Fruit fly (Drosophila melanogaster) whole organism, embryonic: ENCODE measurements around the gene CG3119.

Experiments
- C15 ChIP-seq: fragments of 200-800 bp; sonication (Bioruptor generic); IDR thresholded peaks from 3 replicates; pipeline ENCODE4 v1.3.6; 2022; ENCODE audit warnings: missing biosample characterization, missing genetic modification characterization
- CG11456 ChIP-seq: fragments of 200-800 bp; sonication (Bioruptor generic); IDR thresholded peaks from 3 replicates; pipeline ENCODE4 v1.3.6; 2022; ENCODE audit warnings: missing biosample characterization, missing genetic modification characterization
- CG11696 ChIP-seq: fragments of 200-800 bp; sonication (Bioruptor generic); IDR thresholded peaks from 2 replicates; pipeline ENCODE4 v1.3.6; 2022; ENCODE audit warnings: missing biosample characterization, missing genetic modification characterization
- CG12391 ChIP-seq: fragments of 200-800 bp; sonication (Bioruptor generic); optimal IDR thresholded peaks from 3 replicates; lab custom pipeline; 2018; ENCODE audit warnings: missing biosample characterization, mild to moderate bottlenecking, missing genetic modification characterization, moderate library complexity
- CG13624 ChIP-seq: fragments of 200-800 bp; sonication (Bioruptor generic); optimal IDR thresholded peaks from 2 replicates; lab custom pipeline; 2016; ENCODE audit warnings: missing biosample characterization, missing genetic modification characterization
- CG15073 ChIP-seq: fragments of 200-800 bp; sonication (Bioruptor generic); optimal IDR thresholded peaks from 2 replicates; lab custom pipeline; 2016; ENCODE audit warnings: missing biosample characterization, missing genetic modification characterization
- CG15601 ChIP-seq: fragments of 200-800 bp; sonication (Bioruptor generic); optimal IDR thresholded peaks from 3 replicates; lab custom pipeline; 2019; ENCODE audit warnings: missing biosample characterization, mild to moderate bottlenecking, missing genetic modification characterization, moderate library complexity
- CG17328 ChIP-seq: fragments of 200-800 bp; sonication (Bioruptor generic); IDR thresholded peaks from 2 replicates; pipeline ENCODE4 v1.3.6; 2022; ENCODE audit warnings: missing biosample characterization, missing genetic modification characterization
- CG34224 ChIP-seq: fragments of 200-800 bp; sonication (Bioruptor generic); IDR thresholded peaks from 3 replicates; pipeline ENCODE4 v1.3.6; 2022; ENCODE audit warnings: missing biosample characterization, missing genetic modification characterization; ENCODE audit not compliant: partially characterized antibody
- CG34376 ChIP-seq: fragments of 200-800 bp; sonication (Bioruptor generic); optimal IDR thresholded peaks from 2 replicates; lab custom pipeline; 2018; ENCODE audit warnings: missing biosample characterization, mild to moderate bottlenecking, missing genetic modification characterization
- CG3726 ChIP-seq: fragments of 200-800 bp; sonication (Bioruptor generic); IDR thresholded peaks from 3 replicates; pipeline ENCODE4, ENCODE4 v1.3.6; 2022; ENCODE audit warnings: missing biosample characterization, missing genetic modification characterization
- CG3995 ChIP-seq: fragments of 200-800 bp; sonication (Bioruptor generic); optimal IDR thresholded peaks from 3 replicates; lab custom pipeline; 2016; ENCODE audit warnings: missing biosample characterization, missing genetic modification characterization
- CG4424 ChIP-seq: fragments of 200-800 bp; sonication (Bioruptor generic); optimal IDR thresholded peaks from 3 replicates; lab custom pipeline; 2016; ENCODE audit warnings: missing biosample characterization, missing genetic modification characterization
- CG4617 ChIP-seq: fragments of 200-800 bp; sonication (Bioruptor generic); optimal IDR thresholded peaks from 3 replicates; lab custom pipeline; 2016; ENCODE audit warnings: missing biosample characterization, missing genetic modification characterization, borderline replicate concordance
- CG4730 ChIP-seq: fragments of 200-800 bp; sonication (Bioruptor generic); IDR thresholded peaks from 2 replicates; pipeline ENCODE4 v1.3.6; 2022; ENCODE audit warnings: missing biosample characterization, missing genetic modification characterization
- CG5180 ChIP-seq: fragments of 200-800 bp; sonication (Bioruptor generic); optimal IDR thresholded peaks from 3 replicates; lab custom pipeline; 2017; ENCODE audit warnings: missing biosample characterization, missing genetic modification characterization, mild to moderate bottlenecking, moderate library complexity, missing genetic modification reagents
- CG6654 ChIP-seq: fragments of 200-800 bp; sonication (Bioruptor generic); optimal IDR thresholded peaks from 2 replicates; lab custom pipeline; 2017; ENCODE audit warnings: missing biosample characterization, mild to moderate bottlenecking, missing genetic modification characterization
- CG6813 ChIP-seq: fragments of 200-800 bp; sonication (Bioruptor generic); optimal IDR thresholded peaks from 2 replicates; lab custom pipeline; 2017; ENCODE audit warnings: missing biosample characterization, missing genetic modification characterization, mild to moderate bottlenecking, moderate library complexity, missing genetic modification reagents
- CG8359 ChIP-seq: fragments of 200-800 bp; sonication (Bioruptor generic); optimal IDR thresholded peaks from 2 replicates; lab custom pipeline; 2017; ENCODE audit warnings: missing biosample characterization, mild to moderate bottlenecking, missing genetic modification characterization, borderline replicate concordance
- CG9932 ChIP-seq: fragments of 200-800 bp; sonication (Bioruptor generic); IDR thresholded peaks from 2 replicates; pipeline ENCODE4 v1.3.6; 2022; ENCODE audit warnings: missing biosample characterization, missing genetic modification characterization
- Dbx ChIP-seq: fragments of 200-800 bp; sonication (Bioruptor generic); IDR thresholded peaks from 3 replicates; pipeline ENCODE4 v1.3.6; 2022; ENCODE audit warnings: missing biosample characterization, missing genetic modification characterization
- Doc2 ChIP-seq: fragments of 200-800 bp; sonication (Bioruptor generic); IDR thresholded peaks from 2 replicates; pipeline ENCODE4 v1.3.6; 2022; ENCODE audit warnings: missing biosample characterization, missing genetic modification characterization
- Dref ChIP-seq: fragments of 200-800 bp; sonication (Bioruptor generic); IDR thresholded peaks from 2 replicates; pipeline ENCODE4 v1.3.6; 2022; ENCODE audit warnings: missing biosample characterization, missing genetic modification characterization
- E2f2 ChIP-seq: fragments of 200-800 bp; sonication (Bioruptor generic); IDR thresholded peaks from 2 replicates; pipeline ENCODE4 v1.3.6; 2022; ENCODE audit warnings: missing biosample characterization, missing genetic modification characterization
- HLH54F ChIP-seq: fragments of 200-800 bp; sonication (Bioruptor generic); optimal IDR thresholded peaks from 3 replicates; lab custom pipeline; 2016; ENCODE audit warnings: missing biosample characterization, missing genetic modification characterization
- Hmx ChIP-seq: fragments of 200-800 bp; sonication (Bioruptor generic); optimal IDR thresholded peaks from 2 replicates; lab custom pipeline; 2016; ENCODE audit warnings: missing biosample characterization, missing genetic modification characterization
- Lpt ChIP-seq: fragments of >200 bp; optimal IDR thresholded peaks from 2 replicates; lab custom pipeline; 2018; ENCODE audit warnings: missing biosample characterization, missing genetic modification characterization
- Oaz ChIP-seq: fragments of 200-800 bp; sonication (Bioruptor generic); IDR thresholded peaks from 2 replicates; pipeline ENCODE4 v1.3.6; 2022; ENCODE audit warnings: missing biosample characterization, missing genetic modification characterization
- Pdp1 ChIP-seq, 2 experiments: fragments of 200-800 bp; sonication (Bioruptor generic); optimal IDR thresholded peaks; 3 replicates each; lab custom pipeline; 2016; ENCODE audit warnings: missing biosample characterization in 2 of 2, missing genetic modification characterization in 2 of 2, mild to moderate bottlenecking in 1 of 2, moderate library complexity in 1 of 2
- Taf1 ChIP-seq: fragments of 200-800 bp; sonication (Bioruptor generic); IDR thresholded peaks from 2 replicates; pipeline ENCODE4 v1.3.6; 2022; ENCODE audit warnings: missing biosample characterization, missing genetic modification characterization
- Vsx1 ChIP-seq: fragments of 200-800 bp; sonication (Bioruptor generic); optimal IDR thresholded peaks from 2 replicates; lab custom pipeline; 2017; ENCODE audit warnings: missing biosample characterization, mild to moderate bottlenecking, missing genetic modification characterization, missing genetic modification reagents
- aop ChIP-seq: fragments of 200-800 bp; sonication (Bioruptor generic); IDR thresholded peaks from 2 replicates; pipeline ENCODE4 v1.3.6; 2022; ENCODE audit warnings: missing biosample characterization, missing genetic modification characterization
- bsh ChIP-seq, 2 experiments: fragments of 200-800 bp; sonication (Bioruptor generic); optimal IDR thresholded peaks; 2 replicates each; lab custom pipeline; 2017 to 2018; ENCODE audit warnings: mild to moderate bottlenecking in 2 of 2, missing biosample characterization in 2 of 2, missing genetic modification characterization in 2 of 2, moderate library complexity in 1 of 2
- cad ChIP-seq: fragments of >200 bp; optimal IDR thresholded peaks from 2 replicates; lab custom pipeline; 2017; ENCODE audit warnings: missing biosample characterization, missing genetic modification characterization
- chm ChIP-seq: fragments of 200-800 bp; sonication (Bioruptor generic); IDR thresholded peaks from 2 replicates; pipeline ENCODE4 v1.3.6; 2022; ENCODE audit warnings: missing biosample characterization, missing genetic modification characterization
- crc ChIP-seq: fragments of 200-800 bp; sonication (Bioruptor generic); optimal IDR thresholded peaks from 2 replicates; lab custom pipeline; 2016; ENCODE audit warnings: missing biosample characterization, missing genetic modification characterization
- crol ChIP-seq: fragments of 200-800 bp; sonication (Bioruptor generic); IDR thresholded peaks from 2 replicates; pipeline ENCODE4 v1.3.6; 2022; ENCODE audit warnings: missing biosample characterization, missing genetic modification characterization
- dati ChIP-seq: fragments of 200-800 bp; sonication (Bioruptor generic); IDR thresholded peaks from 2 replicates; pipeline ENCODE4 v1.3.6; 2022; ENCODE audit warnings: missing biosample characterization, missing genetic modification characterization
- en ChIP-seq: fragments of 200-800 bp; sonication (Bioruptor generic); optimal IDR thresholded peaks from 2 replicates; lab custom pipeline; 2016; ENCODE audit warnings: missing biosample characterization, missing genetic modification characterization
- fru ChIP-seq: fragments of >200 bp; optimal IDR thresholded peaks from 2 replicates; lab custom pipeline; 2017
- h ChIP-seq: fragments of >200 bp; optimal IDR thresholded peaks from 2 replicates; lab custom pipeline; 2017
- hth ChIP-seq: fragments of >200 bp; optimal IDR thresholded peaks from 2 replicates; lab custom pipeline; 2017; ENCODE audit warnings: inconsistent platforms
- lilli ChIP-seq: fragments of 200-800 bp; sonication (Bioruptor generic); optimal IDR thresholded peaks from 3 replicates; lab custom pipeline; 2016; ENCODE audit warnings: missing biosample characterization, missing genetic modification characterization
- lov ChIP-seq, 2 experiments: fragments of 200-800 bp in 1 of 2; fragments of >200 bp in 1 of 2; sonication (Bioruptor generic) in 1 of 2; IDR thresholded peaks in 1 of 2; optimal IDR thresholded peaks in 1 of 2; 2 replicates in 1 of 2; 3 replicates in 1 of 2; pipeline versions ENCODE4 v1.3.6 to Lab custom; 2017 to 2022; ENCODE audit warnings: missing biosample characterization in 1 of 2, missing genetic modification characterization in 1 of 2
- peb ChIP-seq: fragments of 200-800 bp; sonication (Bioruptor generic); IDR thresholded peaks from 2 replicates; pipeline ENCODE4 v1.3.6; 2022; ENCODE audit warnings: missing biosample characterization, missing genetic modification characterization
- run ChIP-seq: fragments of 200-800 bp; sonication (Bioruptor generic); optimal IDR thresholded peaks from 3 replicates; lab custom pipeline; 2018; ENCODE audit warnings: missing biosample characterization, mild to moderate bottlenecking, missing genetic modification characterization
- salm ChIP-seq: fragments of 200-800 bp; sonication (Bioruptor generic); optimal IDR thresholded peaks from 2 replicates; lab custom pipeline; 2018; ENCODE audit warnings: missing biosample characterization, mild to moderate bottlenecking, missing genetic modification characterization
- tll ChIP-seq, 2 experiments: fragments of 200-800 bp in 1 of 2; fragments of >200 bp in 1 of 2; sonication (Bioruptor generic) in 1 of 2; optimal IDR thresholded peaks; 2 replicates each; lab custom pipeline; 2017 to 2019; ENCODE audit warnings: missing biosample characterization in 2 of 2, missing genetic modification characterization in 2 of 2, mild to moderate bottlenecking in 1 of 2, moderate library complexity in 1 of 2
- unpg ChIP-seq: fragments of 200-800 bp; sonication (Bioruptor generic); optimal IDR thresholded peaks from 3 replicates; lab custom pipeline; 2018; ENCODE audit warnings: missing biosample characterization, mild to moderate bottlenecking, missing genetic modification characterization, moderate library complexity
- z ChIP-seq: fragments of 200-800 bp; sonication (Bioruptor generic); IDR thresholded peaks from 3 replicates; pipeline ENCODE4 v1.3.6; 2022; ENCODE audit warnings: missing biosample characterization, missing genetic modification characterization

CG3119 gene

dm6 chr2L:2882968-2883702 is 45.5 kb upstream of the CG3119 start (continued):
- peak; percentile 58 for TF ChIP-seq CG12391
- no peak; the same call in 1 of the 2 replicates for TF ChIP-seq chm (GFP tag; lab: Robert Waterston, UW)
- no peak for TF ChIP-seq tll (GFP tag; optimal IDR thresholded peaks at IDR 0.05; lab: Kevin White, UChicago)
- TF ChIP-seq z (GFP tag; lab: Robert Waterston, UW), result no peak
- no peak for TF ChIP-seq Doc2 (GFP tag; lab: Robert Waterston, UW)
- peak in 1 of 2 experiments; percentile 32 for TF ChIP-seq bsh (GFP tag; optimal IDR thresholded peaks at IDR 0.05; lab: Kevin White, UChicago)
- peak in 1 of 2 experiments; percentile 33 for TF ChIP-seq Pdp1 (GFP tag; optimal IDR thresholded peaks at IDR 0.05; lab: Kevin White, UChicago)
- TF ChIP-seq CG6813 (GFP tag; lab: Kevin White, UChicago), result peak; percentile 74
- no peak for TF ChIP-seq Oaz (GFP tag; lab: Robert Waterston, UW)
- no peak for TF ChIP-seq CG11456 (GFP tag; lab: Robert Waterston, UW)
- peak; percentile 55 for TF ChIP-seq CG15601
- TF ChIP-seq h, result no peak
- TF ChIP-seq salm (tag; lab: Kevin White, UChicago), result no peak
- TF ChIP-seq CG4730 (GFP tag; lab: Robert Waterston, UW), result no peak
- no peak; the same call in 2 of the 3 replicates for TF ChIP-seq Dbx
- peak; percentile 16; the same call in 1 of the 2 replicates for TF ChIP-seq aop
- TF ChIP-seq CG17328 (GFP tag; lab: Robert Waterston, UW), result no peak; the same call in 1 of the 2 replicates
- TF ChIP-seq HLH54F (GFP tag; lab: Kevin White, UChicago), result no peak
- TF ChIP-seq en (GFP tag; lab: Kevin White, UChicago), result peak; percentile 25
- no peak for TF ChIP-seq CG34224
- TF ChIP-seq Lpt (GFP tag; lab: Kevin White, UChicago), result no peak
- TF ChIP-seq Dref, result peak; percentile 53
- TF ChIP-seq CG11696 (GFP tag; lab: Robert Waterston, UW), result peak; percentile 27; the same call in 1 of the 2 replicates
- no peak for TF ChIP-seq dati (GFP tag; lab: Robert Waterston, UW)
- peak; percentile 92 for TF ChIP-seq lilli (GFP tag; lab: Kevin White, UChicago)
- TF ChIP-seq CG4617 (GFP tag; lab: Kevin White, UChicago), result peak; percentile 47
- TF ChIP-seq unpg, result peak; percentile 45
- no peak for TF ChIP-seq Taf1 (GFP tag; lab: Robert Waterston, UW)
- TF ChIP-seq CG15073, result no peak
- TF ChIP-seq C15 (GFP tag; lab: Robert Waterston, UW), result no peak
- peak; percentile 20 for TF ChIP-seq CG13624
- TF ChIP-seq CG5180 (GFP tag; lab: Kevin White, UChicago), result peak; percentile 53
- no peak for TF ChIP-seq CG6654 (GFP tag; lab: Kevin White, UChicago)
- TF ChIP-seq peb (GFP tag; lab: Robert Waterston, UW), result no peak
- TF ChIP-seq CG4424, result no peak
- no peak for TF ChIP-seq cad
- peak; percentile 50 for TF ChIP-seq CG9932 (GFP tag; lab: Robert Waterston, UW)
- TF ChIP-seq crol (GFP tag; lab: Robert Waterston, UW), result no peak
- peak; percentile 15 for TF ChIP-seq Vsx1
- TF ChIP-seq CG3726 (GFP tag; lab: Robert Waterston, UW), result 0 out of 3 replicates have a peak, but pooled peaks have one; percentile 6
- no peak for TF ChIP-seq hth
- TF ChIP-seq E2f2 (GFP tag; lab: Robert Waterston, UW), result no peak; the same call in 1 of the 2 replicates
- TF ChIP-seq crc (GFP tag; lab: Kevin White, UChicago), result peak; percentile 8
- no peak for TF ChIP-seq Hmx (GFP tag; lab: Kevin White, UChicago)
- TF ChIP-seq CG3995 (GFP tag; lab: Kevin White, UChicago), result peak; percentile 93
- peak; percentile 47 for TF ChIP-seq CG34376
- TF ChIP-seq run, result peak; percentile 15
- TF ChIP-seq lov (optimal IDR thresholded peaks at IDR 0.05; lab: Kevin White, UChicago), result no peak
- TF ChIP-seq lov (GFP tag; IDR thresholded peaks at IDR 0.05; lab: Robert Waterston, UW), result no peak
- TF ChIP-seq fru, result no peak
- TF ChIP-seq CG8359 (GFP tag; lab: Kevin White, UChicago), result no peak
